Worm (Caenorhabditis elegans) whole organism, late embryonic: ENCODE measurements around the gene znfx-1.

Experiments
- C08G9.2 ChIP-seq: sonication (generic microtip); optimal IDR thresholded peaks from 2 replicates; lab custom pipeline; 2016; ENCODE audit warnings: mild to moderate bottlenecking, missing genetic modification characterization, moderate library complexity, missing compliant biosample characterization
- C38D4.7 ChIP-seq: fragments of 200-800 bp; sonication (Bioruptor generic); optimal IDR thresholded peaks from 2 replicates; lab custom pipeline; 2018; ENCODE audit warnings: mild to moderate bottlenecking, missing genetic modification characterization, moderate library complexity, missing compliant biosample characterization
- F13H6.1 ChIP-seq: sonication (generic microtip); optimal IDR thresholded peaks from 2 replicates; lab custom pipeline; 2016; ENCODE audit warnings: missing genetic modification characterization, missing compliant biosample characterization
- K02D7.2 ChIP-seq: sonication (generic microtip); optimal IDR thresholded peaks from 2 replicates; lab custom pipeline; 2017; ENCODE audit warnings: mild to moderate bottlenecking, missing genetic modification characterization, missing compliant biosample characterization
- K09A11.1 ChIP-seq: sonication (generic microtip); optimal IDR thresholded peaks from 2 replicates; lab custom pipeline; 2017; ENCODE audit warnings: antibody characterized with exemption, mild to moderate bottlenecking, missing genetic modification characterization, missing compliant biosample characterization; ENCODE audit not compliant: insufficient read depth
- T23F11.4 ChIP-seq: fragments of 200-800 bp; sonication (Bioruptor generic); optimal IDR thresholded peaks from 2 replicates; lab custom pipeline; 2018; ENCODE audit warnings: mild to moderate bottlenecking, missing genetic modification characterization, missing compliant biosample characterization
- ama-1 ChIP-seq: fragments of 150-350 bp; optimal IDR thresholded peaks from 2 replicates; lab custom pipeline; 2014
- ceh-18 ChIP-seq: sonication (generic microtip); optimal IDR thresholded peaks from 2 replicates; lab custom pipeline; 2016; ENCODE audit warnings: missing genetic modification characterization, missing compliant biosample characterization
- ceh-2 ChIP-seq: sonication (generic microtip); optimal IDR thresholded peaks from 2 replicates; lab custom pipeline; 2016; ENCODE audit warnings: missing genotype, missing genetic modification characterization, missing compliant biosample characterization
- ceh-22 ChIP-seq: sonication (generic microtip); optimal IDR thresholded peaks from 2 replicates; lab custom pipeline; 2017; ENCODE audit warnings: missing biosample characterization, missing genetic modification characterization
- ceh-24 ChIP-seq: sonication (generic microtip); optimal IDR thresholded peaks from 2 replicates; lab custom pipeline; 2016; ENCODE audit warnings: mild to moderate bottlenecking, missing genetic modification characterization, missing compliant biosample characterization
- ceh-30 ChIP-seq: fragments of 150-350 bp; optimal IDR thresholded peaks from 2 replicates; lab custom pipeline; 2014; ENCODE audit warnings: missing biosample characterization, missing genetic modification characterization
- ceh-31 ChIP-seq: sonication (generic microtip); optimal IDR thresholded peaks from 2 replicates; lab custom pipeline; 2016; ENCODE audit warnings: missing genetic modification characterization, missing compliant biosample characterization
- ceh-34 ChIP-seq: sonication (generic microtip); optimal IDR thresholded peaks from 2 replicates; lab custom pipeline; 2016; ENCODE audit warnings: mild to moderate bottlenecking, missing genetic modification characterization, missing compliant biosample characterization
- ceh-45 ChIP-seq: fragments of 200-800 bp; sonication (Bioruptor generic); IDR thresholded peaks from 2 replicates; pipeline ENCODE4 v1.3.6; 2022; ENCODE audit warnings: missing genetic modification reagents, missing genetic modification characterization, missing compliant biosample characterization
- dmd-4 ChIP-seq: sonication (generic microtip); optimal IDR thresholded peaks from 2 replicates; lab custom pipeline; 2016; ENCODE audit warnings: borderline replicate concordance, missing genetic modification characterization, missing compliant biosample characterization
- dve-1 ChIP-seq: sonication (generic microtip); optimal IDR thresholded peaks from 2 replicates; lab custom pipeline; 2017; ENCODE audit warnings: antibody characterized with exemption, mild to moderate bottlenecking, missing genetic modification characterization, missing compliant biosample characterization
- elt-2 ChIP-seq: sonication (generic microtip); optimal IDR thresholded peaks from 2 replicates; lab custom pipeline; 2016; ENCODE audit warnings: missing genetic modification reagents, missing genetic modification characterization, missing compliant biosample characterization
- elt-4 ChIP-seq: sonication (generic microtip); optimal IDR thresholded peaks from 2 replicates; lab custom pipeline; 2016; ENCODE audit warnings: missing genetic modification characterization, missing compliant biosample characterization
- eyg-1 ChIP-seq: sonication (generic microtip); optimal IDR thresholded peaks from 2 replicates; lab custom pipeline; 2016; ENCODE audit warnings: missing genotype, missing genetic modification characterization, missing compliant biosample characterization
- fkh-10 ChIP-seq: fragments of 150-350 bp; optimal IDR thresholded peaks from 2 replicates; lab custom pipeline; 2014; ENCODE audit warnings: missing biosample characterization, missing genetic modification reagents, missing genetic modification characterization
- fkh-6 ChIP-seq: sonication (generic microtip); optimal IDR thresholded peaks from 2 replicates; lab custom pipeline; 2016; ENCODE audit warnings: missing genetic modification characterization, missing compliant biosample characterization
- gmeb-2 ChIP-seq: sonication (generic microtip); optimal IDR thresholded peaks from 2 replicates; lab custom pipeline; 2016; ENCODE audit warnings: missing genetic modification characterization, inconsistent platforms, missing compliant biosample characterization
- hlh-13 ChIP-seq: fragments of 200-800 bp; sonication (Bioruptor generic); optimal IDR thresholded peaks from 2 replicates; lab custom pipeline; 2018; ENCODE audit warnings: mild to moderate bottlenecking, missing genetic modification characterization, missing compliant biosample characterization
- hlh-15 ChIP-seq: sonication (generic microtip); optimal IDR thresholded peaks from 2 replicates; lab custom pipeline; 2016; ENCODE audit warnings: missing genetic modification characterization, missing compliant biosample characterization
- lim-6 ChIP-seq: sonication (generic microtip); optimal IDR thresholded peaks from 2 replicates; lab custom pipeline; 2016; ENCODE audit warnings: missing genetic modification characterization, missing compliant biosample characterization
- nfya-1 ChIP-seq: sonication (generic microtip); optimal IDR thresholded peaks from 2 replicates; lab custom pipeline; 2017; ENCODE audit warnings: missing genetic modification characterization, mild to moderate bottlenecking, missing compliant biosample characterization, antibody characterized with exemption, moderate library complexity
- nhr-11 ChIP-seq: fragments of 150-350 bp; optimal IDR thresholded peaks from 2 replicates; lab custom pipeline; 2014; ENCODE audit warnings: missing biosample characterization, missing genetic modification characterization
- nhr-232 ChIP-seq: sonication (generic microtip); optimal IDR thresholded peaks from 2 replicates; lab custom pipeline; 2016; ENCODE audit warnings: missing genetic modification characterization, missing compliant biosample characterization
- odd-2 ChIP-seq: sonication (generic microtip); optimal IDR thresholded peaks from 2 replicates; lab custom pipeline; 2017; ENCODE audit warnings: antibody characterized with exemption, mild to moderate bottlenecking, missing genetic modification characterization, missing compliant biosample characterization
- pat-9 ChIP-seq: fragments of 200-800 bp; sonication (Bioruptor generic); optimal IDR thresholded peaks from 2 replicates; lab custom pipeline; 2018; ENCODE audit warnings: mild to moderate bottlenecking, missing genetic modification characterization, moderate library complexity, missing compliant biosample characterization
- pax-1 ChIP-seq: fragments of 150-350 bp; optimal IDR thresholded peaks from 2 replicates; lab custom pipeline; 2014; ENCODE audit warnings: missing biosample characterization, missing genetic modification characterization
- pros-1 ChIP-seq: fragments of 150-350 bp; optimal IDR thresholded peaks from 2 replicates; lab custom pipeline; 2014; ENCODE audit warnings: missing biosample characterization, missing genetic modification reagents, missing genetic modification characterization
- rnt-1 ChIP-seq: sonication (generic microtip); optimal IDR thresholded peaks from 2 replicates; lab custom pipeline; 2016; ENCODE audit warnings: missing genetic modification characterization, missing compliant biosample characterization
- sdc-2 ChIP-seq: sonication (generic microtip); optimal IDR thresholded peaks from 2 replicates; lab custom pipeline; 2016; ENCODE audit warnings: missing genotype, missing genetic modification characterization, missing compliant biosample characterization
- sox-2 ChIP-seq: fragments of 200-800 bp; sonication (Bioruptor generic); IDR thresholded peaks from 2 replicates; pipeline ENCODE4 v1.3.6; 2022; ENCODE audit warnings: missing genetic modification reagents, missing genetic modification characterization, missing compliant biosample characterization
- syd-9 ChIP-seq: sonication (generic microtip); optimal IDR thresholded peaks from 2 replicates; lab custom pipeline; 2016; ENCODE audit warnings: mild to moderate bottlenecking, missing genetic modification characterization, moderate library complexity, missing compliant biosample characterization
- tbx-7 ChIP-seq: sonication (generic microtip); optimal IDR thresholded peaks from 2 replicates; lab custom pipeline; 2016; ENCODE audit warnings: missing genotype, missing genetic modification characterization, missing compliant biosample characterization
- unc-3 ChIP-seq, 2 experiments: fragments of 200-800 bp in 1 of 2; sonication (Bioruptor generic) in 1 of 2; sonication (generic microtip) in 1 of 2; conservative IDR thresholded peaks in 1 of 2; optimal IDR thresholded peaks in 1 of 2; 2 replicates each; pipeline versions ENCODE4 v1.3.6 to Lab custom; 2016 to 2022; ENCODE audit warnings: missing compliant biosample characterization in 2 of 2, missing genetic modification characterization in 2 of 2, missing genetic modification reagents in 1 of 2
- unc-55 ChIP-seq: sonication (generic microtip); optimal IDR thresholded peaks from 2 replicates; lab custom pipeline; 2017; ENCODE audit warnings: missing biosample characterization, missing genetic modification reagents, missing genetic modification characterization
- unc-86 ChIP-seq: sonication (generic microtip); optimal IDR thresholded peaks from 2 replicates; lab custom pipeline; 2016; ENCODE audit warnings: missing genetic modification characterization, missing compliant biosample characterization
- zip-5 ChIP-seq: sonication (generic microtip); optimal IDR thresholded peaks from 2 replicates; lab custom pipeline; 2016; ENCODE audit warnings: missing genetic modification characterization, missing compliant biosample characterization

znfx-1 gene

ce11 chrII:9197212-9197611 lies 16.2 kb upstream of the znfx-1 start, which contains the start of gene let-23:
TSS of gene let-23 (plus strand) at chrII:9197512.
- TF ChIP-seq lim-6 (no peak), rnt-1 (tag; lab: Kevin White, UChicago) (no peak), dve-1 (tag; lab: Kevin White, UChicago) (no peak), eyg-1 (tag; lab: Kevin White, UChicago) (no peak)

- TF ChIP-seq T23F11.4 (no peak), ceh-45 (GFP tag; lab: Robert Waterston, UW) (no peak), elt-4 (tag; lab: Kevin White, UChicago) (no peak), sox-2 (GFP tag; lab: Robert Waterston, UW) (no peak), unc-86 (tag; lab: Kevin White, UChicago) (no peak), fkh-6 (no peak), ama-1 (lab: Kevin White, UChicago) (no peak), hlh-13 (no peak), ceh-18 (tag; lab: Kevin White, UChicago) (no peak), pros-1 (tag; lab: Kevin White, UChicago) (no peak), gmeb-2 (tag; lab: Kevin White, UChicago) (no peak), ceh-34 (tag; lab: Kevin White, UChicago) (no peak), hlh-15 (no peak), ceh-2 (tag; lab: Kevin White, UChicago) (no peak), F13H6.1 (tag; lab: Kevin White, UChicago) (no peak)
These were observed 3.4 kb upstream of the znfx-1 start, which contains the start of gene ZK1067.4 for ce11 chrII:9210076-9210475. TSS of gene ZK1067.4 (plus strand) at chrII:9210376.

ce11 chrII:9211684-9212083 lies 1.8 kb upstream of the znfx-1 start:
- TF ChIP-seq ceh-31 (tag; lab: Kevin White, UChicago) (no peak), ceh-22 (tag; lab: Kevin White, UChicago) (no peak), C38D4.7 (GFP tag; lab: Kevin White, UChicago) (no peak), elt-2 (no peak), K02D7.2 (tag; lab: Kevin White, UChicago) (no peak)

ce11 chrII:9222969-9223368 lies 9.5 kb downstream of the znfx-1 start, which contains the start of gene ZK1067.3:
TSS of gene ZK1067.3 (plus strand) at chrII:9223269.
- no peak for TF ChIP-seq pat-9 (tag; lab: Kevin White, UChicago)
- no peak for TF ChIP-seq hlh-13
- TF ChIP-seq gmeb-2 (tag; lab: Kevin White, UChicago): no peak
- TF ChIP-seq lim-6: no peak
- no peak for TF ChIP-seq K02D7.2 (tag; lab: Kevin White, UChicago)
- no peak for TF ChIP-seq zip-5 (tag; lab: Kevin White, UChicago)
- TF ChIP-seq C08G9.2: no peak
- no peak for TF ChIP-seq ceh-2 (tag; lab: Kevin White, UChicago)
- no peak for TF ChIP-seq ceh-30 (tag; lab: Kevin White, UChicago)
- no peak for TF ChIP-seq K09A11.1 (tag; lab: Kevin White, UChicago)
- no peak for TF ChIP-seq odd-2 (tag; lab: Kevin White, UChicago)
- no peak for TF ChIP-seq dmd-4
- no peak for TF ChIP-seq unc-3 (GFP tag; conservative IDR thresholded peaks at IDR 0.05; lab: Robert Waterston, UW)
- TF ChIP-seq unc-3 (tag; optimal IDR thresholded peaks at IDR 0.05; lab: Kevin White, UChicago): no peak
- TF ChIP-seq unc-55 (GFP tag; lab: Kevin White, UChicago): no peak
- no peak for TF ChIP-seq T23F11.4

ce11 chrII:9227134-9227533 lies 13.7 kb downstream of the znfx-1 start, which contains the start of gene abu-14:
TSS of gene abu-14 (minus strand) at chrII:9227214.
- no peak for TF ChIP-seq pax-1 (tag; lab: Kevin White, UChicago)
- no peak for TF ChIP-seq eyg-1 (tag; lab: Kevin White, UChicago)
- TF ChIP-seq sdc-2 (tag; lab: Kevin White, UChicago): no peak
- no peak for TF ChIP-seq ceh-24
- TF ChIP-seq nfya-1 (tag; lab: Kevin White, UChicago): no peak
- TF ChIP-seq ceh-22 (tag; lab: Kevin White, UChicago): no peak
- no peak for TF ChIP-seq fkh-10 (GFP tag; lab: Kevin White, UChicago)
- no peak for TF ChIP-seq tbx-7 (tag; lab: Kevin White, UChicago)
- TF ChIP-seq syd-9 (tag; lab: Kevin White, UChicago): no peak
- no peak for TF ChIP-seq nhr-232
- TF ChIP-seq nhr-11 (tag; lab: Kevin White, UChicago): no peak
- no peak for TF ChIP-seq ceh-45 (GFP tag; lab: Robert Waterston, UW)
